Worm (Caenorhabditis elegans): ENCODE measurements around the gene srw-7.

The srw-7 gene

ce11 chrV:3854847-3855246 lies 48.8 kb downstream of the srw-7 start, which contains the start of gene nhr-186:
Gene nhr-186 (minus strand): TSS chrV:3854947.
- TF ChIP-seq unc-42 (tag; optimal IDR thresholded peaks at IDR 0.05), result no peak
- no peak for TF ChIP-seq pat-9 (tag; optimal IDR thresholded peaks at IDR 0.05)
- no peak for TF ChIP-seq hlh-8 (tag; optimal IDR thresholded peaks at IDR 0.05)
- TF ChIP-seq unc-3 (GFP tag; conservative IDR thresholded peaks at IDR 0.05), result no peak
- TF ChIP-seq unc-3 (tag; optimal IDR thresholded peaks at IDR 0.05), result no peak
- no peak for TF ChIP-seq ama-1 (optimal IDR thresholded peaks at IDR 0.05)
- no peak for TF ChIP-seq tbx-7 (tag; optimal IDR thresholded peaks at IDR 0.05)
- TF ChIP-seq nhr-11 (tag; optimal IDR thresholded peaks at IDR 0.05), result no peak
- no peak for TF ChIP-seq sdc-2 (tag; optimal IDR thresholded peaks at IDR 0.05)
- no peak for TF ChIP-seq zip-5 (tag; optimal IDR thresholded peaks at IDR 0.05)
- TF ChIP-seq unc-55 (GFP tag; optimal IDR thresholded peaks at IDR 0.05), result no peak
- TF ChIP-seq ceh-14 (tag; optimal IDR thresholded peaks at IDR 0.05), result no peak
- TF ChIP-seq syd-9 (tag; optimal IDR thresholded peaks at IDR 0.05), result no peak
- no peak for TF ChIP-seq ceh-6 (GFP tag; optimal IDR thresholded peaks at IDR 0.05)
- no peak for TF ChIP-seq mec-3 (tag; optimal IDR thresholded peaks at IDR 0.05; ENCODE audit: borderline replicate concordance)
- TF ChIP-seq fkh-6 (tag; optimal IDR thresholded peaks at IDR 0.05), result no peak
- no peak for TF ChIP-seq ahr-1 (tag; optimal IDR thresholded peaks at IDR 0.05)
- TF ChIP-seq hlh-13 (GFP tag; optimal IDR thresholded peaks at IDR 0.05), result no peak

ce11 chrV:3855916-3856315 lies 49.9 kb downstream of the srw-7 start:
- TF ChIP-seq odd-2 (tag; optimal IDR thresholded peaks at IDR 0.05) (no peak), sox-4 (tag; optimal IDR thresholded peaks at IDR 0.05) (no peak), ama-1 (optimal IDR thresholded peaks at IDR 0.05) (no peak), tbx-2 (tag; optimal IDR thresholded peaks at IDR 0.05) (no peak), elt-4 (tag; optimal IDR thresholded peaks at IDR 0.05) (no peak), ahr-1 (tag; optimal IDR thresholded peaks at IDR 0.05) (no peak), hlh-30 (tag; optimal IDR thresholded peaks at IDR 0.05; ENCODE audit: insufficient read depth) (no peak), hlh-15 (tag; optimal IDR thresholded peaks at IDR 0.05) (no peak), Y22D7AL.16 (tag; optimal IDR thresholded peaks at IDR 0.05) (no peak)
